Fruit fly (Drosophila melanogaster) S2 (cell line): ENCODE results near the gene Uba5.

Source experiments
- CG8478 ChIP-seq: fragments of >200 bp; optimal IDR thresholded peaks from 2 replicates; lab custom pipeline; 2018
- CTCF ChIP-seq, 2 experiments: fragments of >200 bp; optimal IDR thresholded peaks; 2 replicates each; lab custom pipeline; 2018

DNA sequence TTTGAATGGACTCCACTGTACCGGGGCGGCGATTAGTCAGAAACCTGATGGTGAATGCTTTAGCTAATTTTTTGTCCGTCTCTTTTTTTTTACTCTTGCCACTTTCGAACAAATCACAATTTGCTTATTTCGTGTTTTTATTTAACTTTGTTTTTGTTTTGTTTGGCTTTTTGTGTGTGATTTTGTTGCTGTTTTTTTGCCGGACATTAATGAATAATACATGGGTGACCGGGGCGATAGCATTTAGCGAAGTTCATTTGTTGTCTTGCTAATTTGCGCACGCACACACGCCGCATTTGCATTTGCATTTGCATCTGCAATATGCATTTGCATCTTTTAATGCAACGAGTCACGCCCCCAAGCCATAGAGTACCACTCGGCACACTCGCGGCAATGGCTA is 34.7 kb upstream of the Uba5 start:
- TF ChIP-seq CG8478, result no peak
- TF ChIP-seq CTCF (optimal IDR thresholded peaks at IDR 0.05; lab: Kevin White, UChicago), result no peak
